Worm (Caenorhabditis elegans) whole organism, young adult: ENCODE data around the gene rab-7.

Experiments used
- B0035.1 ChIP-seq: sonication (generic microtip); optimal IDR thresholded peaks from 2 replicates; lab custom pipeline; 2016; ENCODE audit warnings: missing genetic modification characterization, mild to moderate bottlenecking, missing compliant biosample characterization, missing genotype, missing genetic modification reagents
- B0261.1 ChIP-seq: sonication (generic microtip); optimal IDR thresholded peaks from 2 replicates; lab custom pipeline; 2016; ENCODE audit warnings: mild to moderate bottlenecking, missing genetic modification characterization, moderate library complexity, missing compliant biosample characterization
- B0336.3 ChIP-seq: fragments of 200-800 bp; sonication (Bioruptor generic); IDR thresholded peaks from 2 replicates; pipeline ENCODE4 v1.3.6; 2022; ENCODE audit warnings: missing genetic modification characterization, missing compliant biosample characterization
- D2030.7 ChIP-seq: fragments of 200-800 bp; sonication (Bioruptor generic); IDR thresholded peaks from 2 replicates; pipeline ENCODE4 v1.3.6; 2022; ENCODE audit warnings: missing genetic modification reagents, missing genetic modification characterization, missing compliant biosample characterization
- F10E7.11 ChIP-seq: sonication (generic microtip); optimal IDR thresholded peaks from 2 replicates; lab custom pipeline; 2017; ENCODE audit warnings: mild to moderate bottlenecking, missing genetic modification characterization, moderate library complexity, missing compliant biosample characterization
- F22D6.2 ChIP-seq: sonication (generic microtip); optimal IDR thresholded peaks from 2 replicates; lab custom pipeline; 2016; ENCODE audit warnings: mild to moderate bottlenecking, missing genetic modification characterization, missing compliant biosample characterization
- F37B4.10 ChIP-seq: fragments of 200-800 bp; sonication (Bioruptor generic); IDR thresholded peaks from 2 replicates; pipeline ENCODE4 v1.3.6; 2022; ENCODE audit warnings: missing genetic modification characterization, missing compliant biosample characterization
- F39B2.1 ChIP-seq: fragments of 200-800 bp; sonication (Bioruptor generic); IDR thresholded peaks from 2 replicates; pipeline ENCODE4 v1.3.6; 2022; ENCODE audit warnings: missing genetic modification reagents, missing genetic modification characterization, missing compliant biosample characterization
- F49E8.2 ChIP-seq: sonication (generic microtip); optimal IDR thresholded peaks from 3 replicates; lab custom pipeline; 2017; ENCODE audit warnings: missing genetic modification characterization, mild to moderate bottlenecking, missing compliant biosample characterization, antibody characterized with exemption, moderate library complexity; ENCODE audit not compliant: insufficient read depth
- K12H6.12 ChIP-seq: fragments of 200-800 bp; sonication (Bioruptor generic); optimal IDR thresholded peaks from 2 replicates; lab custom pipeline; 2018; ENCODE audit warnings: mild to moderate bottlenecking, missing genetic modification characterization, missing compliant biosample characterization
- Y67H2A.10 ChIP-seq: fragments of 200-800 bp; sonication (Bioruptor generic); conservative IDR thresholded peaks from 2 replicates; pipeline ENCODE4 v1.3.6; 2022; ENCODE audit warnings: missing genetic modification reagents, missing genetic modification characterization, missing compliant biosample characterization
- Y79H2A.3 ChIP-seq: fragments of 200-800 bp; sonication (Bioruptor generic); conservative IDR thresholded peaks from 2 replicates; pipeline ENCODE4 v1.3.6; 2022; ENCODE audit warnings: missing genetic modification reagents, missing genetic modification characterization, missing compliant biosample characterization
- ZK185.1 ChIP-seq: sonication (generic microtip); optimal IDR thresholded peaks from 2 replicates; lab custom pipeline; 2016; ENCODE audit warnings: mild to moderate bottlenecking, missing genetic modification characterization, missing compliant biosample characterization; ENCODE audit not compliant: poor library complexity, severe bottlenecking
- atf-7 ChIP-seq: sonication (generic microtip); optimal IDR thresholded peaks from 2 replicates; lab custom pipeline; 2017; ENCODE audit warnings: mild to moderate bottlenecking, missing genetic modification characterization, missing compliant biosample characterization
- attf-3 ChIP-seq: fragments of 200-800 bp; sonication (Bioruptor generic); conservative IDR thresholded peaks from 2 replicates; pipeline ENCODE4 v1.3.6; 2022; ENCODE audit warnings: missing genetic modification reagents, missing genetic modification characterization, missing compliant biosample characterization
- cebp-2 ChIP-seq: fragments of 200-800 bp; sonication (Bioruptor generic); IDR thresholded peaks from 2 replicates; pipeline ENCODE4 v1.3.6; 2022; ENCODE audit warnings: missing genetic modification characterization, missing compliant biosample characterization
- ceh-91 ChIP-seq: fragments of 200-800 bp; sonication (Bioruptor generic); IDR thresholded peaks from 2 replicates; pipeline ENCODE4 v1.3.6; 2022; ENCODE audit warnings: missing genetic modification reagents, missing genetic modification characterization, missing compliant biosample characterization
- chd-7 ChIP-seq: sonication (generic microtip); optimal IDR thresholded peaks from 2 replicates; lab custom pipeline; 2016; ENCODE audit warnings: mild to moderate bottlenecking, missing genetic modification characterization, moderate library complexity, missing compliant biosample characterization
- dox-1 ChIP-seq: fragments of 200-800 bp; sonication (Bioruptor generic); IDR thresholded peaks from 2 replicates; pipeline ENCODE4 v1.3.6; 2022; ENCODE audit warnings: missing genetic modification reagents, missing genetic modification characterization, missing compliant biosample characterization
- dpff-1 ChIP-seq: sonication (generic microtip); optimal IDR thresholded peaks from 2 replicates; lab custom pipeline; 2017; ENCODE audit warnings: mild to moderate bottlenecking, missing genetic modification characterization, missing compliant biosample characterization
- dpl-1 ChIP-seq: fragments of 150-350 bp; optimal IDR thresholded peaks from 2 replicates; lab custom pipeline; 2014; ENCODE audit warnings: missing biosample characterization, missing genetic modification reagents, missing genetic modification characterization
- efl-1 ChIP-seq: fragments of 150-350 bp; optimal IDR thresholded peaks from 2 replicates; lab custom pipeline; 2014; ENCODE audit warnings: missing biosample characterization, missing genetic modification reagents, missing genetic modification characterization
- egrh-3 ChIP-seq: fragments of 200-800 bp; sonication (Bioruptor generic); IDR thresholded peaks from 2 replicates; pipeline ENCODE4 v1.3.6; 2022; ENCODE audit warnings: missing genetic modification reagents, missing genetic modification characterization, missing compliant biosample characterization
- hmg-1.2 ChIP-seq: fragments of 200-800 bp; sonication (Bioruptor generic); IDR thresholded peaks from 2 replicates; pipeline ENCODE4 v1.3.6; 2022; ENCODE audit warnings: missing genetic modification reagents, missing genetic modification characterization, missing compliant biosample characterization
- hmg-20 ChIP-seq: fragments of 200-800 bp; sonication (Bioruptor generic); IDR thresholded peaks from 2 replicates; pipeline ENCODE4 v1.3.6; 2022; ENCODE audit warnings: missing genetic modification reagents, missing genetic modification characterization, missing compliant biosample characterization
- let-607 ChIP-seq, 2 experiments: fragments of 200-800 bp in 1 of 2; sonication (Bioruptor generic) in 1 of 2; sonication (generic microtip) in 1 of 2; optimal IDR thresholded peaks; 2 replicates each; lab custom pipeline; 2016 to 2018; ENCODE audit warnings: mild to moderate bottlenecking in 2 of 2, missing compliant biosample characterization in 2 of 2, missing genetic modification characterization in 2 of 2, moderate library complexity in 2 of 2, missing genotype in 1 of 2
- lin-35 ChIP-seq, 3 experiments: fragments of 150-350 bp in 2 of 3; sonication (generic microtip) in 1 of 3; optimal IDR thresholded peaks; 2 replicates each; lab custom pipeline; 2014 to 2018; ENCODE audit warnings: missing biosample characterization in 3 of 3, missing genetic modification characterization in 3 of 3, missing genetic modification reagents in 3 of 3
- lin-54 ChIP-seq: fragments of 200-800 bp; sonication (Bioruptor generic); optimal IDR thresholded peaks from 2 replicates; lab custom pipeline; 2018; ENCODE audit warnings: mild to moderate bottlenecking, missing genetic modification characterization, missing compliant biosample characterization
- madf-6 ChIP-seq: fragments of 200-800 bp; sonication (Bioruptor generic); IDR thresholded peaks from 2 replicates; pipeline ENCODE4 v1.3.6; 2022; ENCODE audit warnings: missing genetic modification reagents, missing genetic modification characterization, missing compliant biosample characterization
- madf-8 ChIP-seq: fragments of 200-800 bp; sonication (Bioruptor generic); conservative IDR thresholded peaks from 2 replicates; pipeline ENCODE4 v1.3.6; 2022; ENCODE audit warnings: missing genetic modification reagents, missing genetic modification characterization, missing compliant biosample characterization
- mcd-1 ChIP-seq: fragments of 200-800 bp; sonication (Bioruptor generic); IDR thresholded peaks from 2 replicates; pipeline ENCODE4 v1.3.6; 2022; ENCODE audit warnings: missing genetic modification reagents, missing genetic modification characterization, missing compliant biosample characterization
- mxl-1 ChIP-seq: sonication (generic microtip); optimal IDR thresholded peaks from 2 replicates; lab custom pipeline; 2016; ENCODE audit warnings: missing genetic modification characterization, missing compliant biosample characterization
- nfyb-1 ChIP-seq: fragments of 200-800 bp; sonication (Bioruptor generic); IDR thresholded peaks from 2 replicates; pipeline ENCODE4 v1.3.6; 2022; ENCODE audit warnings: missing genetic modification reagents, missing genetic modification characterization, missing compliant biosample characterization
- nhr-27 ChIP-seq: fragments of 200-800 bp; sonication (Bioruptor generic); optimal IDR thresholded peaks from 2 replicates; lab custom pipeline; 2018; ENCODE audit warnings: mild to moderate bottlenecking, missing genetic modification characterization, moderate library complexity, missing compliant biosample characterization
- nhr-90 ChIP-seq: sonication (generic microtip); optimal IDR thresholded peaks from 2 replicates; lab custom pipeline; 2016; ENCODE audit warnings: missing genotype, mild to moderate bottlenecking, missing genetic modification characterization, missing compliant biosample characterization
- pbrm-1 ChIP-seq: fragments of 200-800 bp; sonication (Bioruptor generic); IDR thresholded peaks from 2 replicates; pipeline ENCODE4 v1.3.6; 2022; ENCODE audit warnings: missing genetic modification reagents, missing genetic modification characterization, missing compliant biosample characterization
- repo-1 ChIP-seq: sonication (generic microtip); optimal IDR thresholded peaks from 2 replicates; lab custom pipeline; 2017; ENCODE audit warnings: mild to moderate bottlenecking, missing genetic modification characterization, missing compliant biosample characterization
- sdz-38 ChIP-seq: sonication (generic microtip); optimal IDR thresholded peaks from 2 replicates; lab custom pipeline; 2016; ENCODE audit warnings: missing genotype, missing genetic modification characterization, missing compliant biosample characterization
- snpc-1.3 ChIP-seq: sonication (generic microtip); optimal IDR thresholded peaks from 2 replicates; lab custom pipeline; 2017; ENCODE audit warnings: missing genetic modification characterization, mild to moderate bottlenecking, missing compliant biosample characterization, antibody characterized with exemption, moderate library complexity, missing genotype, missing genetic modification reagents; ENCODE audit not compliant: insufficient read depth
- somi-1 ChIP-seq: fragments of 200-800 bp; sonication (Bioruptor generic); optimal IDR thresholded peaks from 2 replicates; lab custom pipeline; 2018; ENCODE audit warnings: mild to moderate bottlenecking, missing genetic modification characterization, missing compliant biosample characterization
- xnd-1 ChIP-seq: sonication (generic microtip); optimal IDR thresholded peaks from 2 replicates; lab custom pipeline; 2016; ENCODE audit warnings: missing genotype, missing genetic modification reagents, missing genetic modification characterization, missing compliant biosample characterization
- zfh-2 ChIP-seq: fragments of 200-800 bp; sonication (Bioruptor generic); conservative IDR thresholded peaks from 2 replicates; pipeline ENCODE4 v1.3.6; 2022; ENCODE audit warnings: missing genetic modification reagents, missing genetic modification characterization, missing compliant biosample characterization
- zim-3 ChIP-seq: sonication (generic microtip); optimal IDR thresholded peaks from 2 replicates; lab custom pipeline; 2017; ENCODE audit warnings: mild to moderate bottlenecking, missing genetic modification characterization, moderate library complexity, missing compliant biosample characterization
- ztf-26 ChIP-seq: sonication (generic microtip); optimal IDR thresholded peaks from 2 replicates; lab custom pipeline; 2017; ENCODE audit warnings: missing genetic modification characterization, missing compliant biosample characterization
- ztf-28 ChIP-seq: fragments of 200-800 bp; sonication (Bioruptor generic); IDR thresholded peaks from 2 replicates; pipeline ENCODE4 v1.3.6; 2022; ENCODE audit warnings: missing genetic modification reagents, missing genetic modification characterization, missing compliant biosample characterization
- ztf-3 ChIP-seq: fragments of 200-800 bp; sonication (Bioruptor generic); optimal IDR thresholded peaks from 2 replicates; lab custom pipeline; 2018; ENCODE audit warnings: mild to moderate bottlenecking, missing genetic modification characterization, missing compliant biosample characterization

rab-7 gene

ce11 chrII:11974048-11974995 is 7.6 kb upstream of the rab-7 start (continued):
- peak; percentile 36 for TF ChIP-seq repo-1 (tag; lab: Kevin White, UChicago)
- TF ChIP-seq F37B4.10: 0 out of 2 replicates have a peak, but pooled peaks have one; percentile 58
- no peak for TF ChIP-seq pbrm-1 (GFP tag; lab: Robert Waterston, UW)
- peak; percentile 17 for TF ChIP-seq nhr-27 (tag; lab: Kevin White, UChicago)
- TF ChIP-seq madf-8: peak; percentile 74
- peak; percentile 44 for TF ChIP-seq ztf-26 (tag; lab: Kevin White, UChicago)
- TF ChIP-seq ztf-28 (GFP tag; lab: Robert Waterston, UW): 0 out of 2 replicates have a peak, but pooled peaks have one; percentile 36
- peak; percentile 33 for TF ChIP-seq efl-1 (GFP tag; lab: Kevin White, UChicago)
- peak; percentile 35; the same call in 1 of the 2 replicates for TF ChIP-seq dox-1
- TF ChIP-seq lin-54 (GFP tag; lab: Kevin White, UChicago): peak; percentile 50
- no peak for TF ChIP-seq B0261.1
- TF ChIP-seq F10E7.11 (tag; lab: Kevin White, UChicago): peak; percentile 60
- no peak for TF ChIP-seq snpc-1.3 (tag; lab: Kevin White, UChicago)
- peak; percentile 65 for TF ChIP-seq xnd-1
- peak; percentile 85; the same call in 1 of the 2 replicates for TF ChIP-seq cebp-2 (GFP tag; lab: Robert Waterston, UW)
- TF ChIP-seq zim-3 (tag; lab: Kevin White, UChicago): peak; percentile 75
- TF ChIP-seq let-607 (tag; optimal IDR thresholded peaks at IDR 0.05; lab: Kevin White, UChicago): peak; percentile 22 to 50
- no peak for TF ChIP-seq nfyb-1 (GFP tag; lab: Robert Waterston, UW)
- peak; percentile 93 for TF ChIP-seq madf-6 (GFP tag; lab: Robert Waterston, UW)
- TF ChIP-seq lin-35 (GFP tag; optimal IDR thresholded peaks at IDR 0.05; lab: Kevin White, UChicago): peak in 1 of 3 experiments; percentile 22
- no peak for TF ChIP-seq nhr-90 (tag; lab: Kevin White, UChicago)
- TF ChIP-seq egrh-3 (GFP tag; lab: Robert Waterston, UW): no peak
- TF ChIP-seq B0035.1: peak; percentile 33
- TF ChIP-seq mcd-1 (GFP tag; lab: Robert Waterston, UW): 0 out of 2 replicates have a peak, but pooled peaks have one; percentile 24
- no peak for TF ChIP-seq hmg-20 (GFP tag; lab: Robert Waterston, UW)
- TF ChIP-seq atf-7 (tag; lab: Kevin White, UChicago): peak; percentile 84
- TF ChIP-seq F49E8.2 (tag; lab: Kevin White, UChicago): no peak
- peak; percentile 43 for TF ChIP-seq ZK185.1 (tag; lab: Kevin White, UChicago)
- peak; percentile 70 for TF ChIP-seq dpff-1 (tag; lab: Kevin White, UChicago)
- TF ChIP-seq chd-7 (tag; lab: Kevin White, UChicago): peak; percentile 68
- TF ChIP-seq K12H6.12 (tag; lab: Kevin White, UChicago): peak; percentile 32
- no peak for TF ChIP-seq F39B2.1 (GFP tag; lab: Robert Waterston, UW)
- TF ChIP-seq Y79H2A.3 (GFP tag; lab: Robert Waterston, UW): 0 out of 2 replicates have a peak, but pooled peaks have one; percentile 32
- TF ChIP-seq mxl-1: no peak
- no peak; the same call in 1 of the 2 replicates for TF ChIP-seq hmg-1.2 (GFP tag; lab: Robert Waterston, UW)
- no peak for TF ChIP-seq ztf-3 (GFP tag; lab: Kevin White, UChicago)
- peak; percentile 59 for TF ChIP-seq ceh-91
- no peak for TF ChIP-seq Y67H2A.10 (GFP tag; lab: Robert Waterston, UW)
- TF ChIP-seq sdz-38 (tag; lab: Kevin White, UChicago): no peak
- no peak for TF ChIP-seq F22D6.2 (tag; lab: Kevin White, UChicago)
- peak; percentile 42 for TF ChIP-seq B0336.3
- TF ChIP-seq D2030.7 (GFP tag; lab: Robert Waterston, UW): 0 out of 2 replicates have a peak, but pooled peaks have one; percentile 42
- TF ChIP-seq dpl-1 (GFP tag; lab: Kevin White, UChicago): peak; percentile 8
- no peak for TF ChIP-seq zfh-2 (GFP tag; lab: Robert Waterston, UW)
- no peak for TF ChIP-seq somi-1 (GFP tag; lab: Kevin White, UChicago)
- TF ChIP-seq attf-3 (GFP tag; lab: Robert Waterston, UW): 0 out of 2 replicates have a peak, but pooled peaks have one; percentile 28
